Worm (Caenorhabditis elegans) whole organism, early embryonic: Measurements from ENCODE around the gene folt-1.

Experiments used
- B0310.2 ChIP-seq: sonication (generic microtip); optimal IDR thresholded peaks from 2 replicates; lab custom pipeline; 2016; ENCODE audit warnings: mild to moderate bottlenecking, missing genetic modification characterization, missing compliant biosample characterization
- F13C5.2 ChIP-seq: sonication (generic microtip); optimal IDR thresholded peaks from 2 replicates; lab custom pipeline; 2017; ENCODE audit warnings: mild to moderate bottlenecking, missing genetic modification characterization, inconsistent platforms, missing compliant biosample characterization
- aly-1 ChIP-seq: sonication (generic microtip); optimal IDR thresholded peaks from 2 replicates; lab custom pipeline; 2016; ENCODE audit warnings: missing genetic modification characterization, missing compliant biosample characterization
- ama-1 ChIP-seq: fragments of 150-350 bp; optimal IDR thresholded peaks from 2 replicates; lab custom pipeline; 2014
- ceh-13 ChIP-seq: fragments of 200-800 bp; sonication (Bioruptor generic); optimal IDR thresholded peaks from 2 replicates; lab custom pipeline; 2018; ENCODE audit warnings: mild to moderate bottlenecking, missing genetic modification characterization, missing compliant biosample characterization
- ceh-36 ChIP-seq: sonication (generic microtip); optimal IDR thresholded peaks from 2 replicates; lab custom pipeline; 2016; ENCODE audit warnings: missing genetic modification characterization, inconsistent platforms, missing compliant biosample characterization
- ets-7 ChIP-seq: sonication (generic microtip); optimal IDR thresholded peaks from 2 replicates; lab custom pipeline; 2016; ENCODE audit warnings: missing genotype, missing genetic modification characterization, missing compliant biosample characterization
- flt-1 ChIP-seq: fragments of 200-800 bp; sonication (Bioruptor generic); IDR thresholded peaks from 2 replicates; pipeline ENCODE4 v1.3.6; 2022; ENCODE audit warnings: missing genetic modification characterization, missing compliant biosample characterization
- hmbx-1 ChIP-seq: sonication (generic microtip); optimal IDR thresholded peaks from 2 replicates; lab custom pipeline; 2016; ENCODE audit warnings: mild to moderate bottlenecking, missing genetic modification characterization, missing compliant biosample characterization
- hmg-4 ChIP-seq: fragments of 200-800 bp; sonication (Bioruptor generic); optimal IDR thresholded peaks from 2 replicates; lab custom pipeline; 2018; ENCODE audit warnings: mild to moderate bottlenecking, missing genetic modification characterization, missing compliant biosample characterization
- hnd-1 ChIP-seq: sonication (generic microtip); optimal IDR thresholded peaks from 2 replicates; lab custom pipeline; 2016; ENCODE audit warnings: missing genetic modification characterization, missing compliant biosample characterization
- pes-1 ChIP-seq: fragments of 200-800 bp; sonication (Bioruptor generic); IDR thresholded peaks from 2 replicates; pipeline ENCODE4 v1.3.6; 2022; ENCODE audit warnings: missing genetic modification reagents, missing genetic modification characterization, missing compliant biosample characterization
- scrt-1 ChIP-seq: fragments of 200-800 bp; sonication (Bioruptor generic); IDR thresholded peaks from 2 replicates; pipeline ENCODE4 v1.3.6; 2022; ENCODE audit warnings: missing genetic modification characterization, missing compliant biosample characterization
- sea-1 ChIP-seq: fragments of 200-800 bp; sonication (Bioruptor generic); conservative IDR thresholded peaks from 2 replicates; pipeline ENCODE4 v1.3.6; 2022; ENCODE audit warnings: missing genetic modification characterization, missing compliant biosample characterization
- tbx-11 ChIP-seq: fragments of 200-800 bp; sonication (Bioruptor generic); IDR thresholded peaks from 2 replicates; pipeline ENCODE4 v1.3.6; 2022; ENCODE audit warnings: missing genetic modification characterization, missing compliant biosample characterization
- tbx-37 ChIP-seq: fragments of 200-800 bp; sonication (Bioruptor generic); conservative IDR thresholded peaks from 2 replicates; pipeline ENCODE4 v1.3.6; 2022; ENCODE audit warnings: missing genetic modification reagents, missing genetic modification characterization, missing compliant biosample characterization
- tra-4 ChIP-seq: sonication (generic microtip); optimal IDR thresholded peaks from 2 replicates; lab custom pipeline; 2017; ENCODE audit warnings: missing genetic modification characterization, missing compliant biosample characterization

folt-1 gene

DNA sequence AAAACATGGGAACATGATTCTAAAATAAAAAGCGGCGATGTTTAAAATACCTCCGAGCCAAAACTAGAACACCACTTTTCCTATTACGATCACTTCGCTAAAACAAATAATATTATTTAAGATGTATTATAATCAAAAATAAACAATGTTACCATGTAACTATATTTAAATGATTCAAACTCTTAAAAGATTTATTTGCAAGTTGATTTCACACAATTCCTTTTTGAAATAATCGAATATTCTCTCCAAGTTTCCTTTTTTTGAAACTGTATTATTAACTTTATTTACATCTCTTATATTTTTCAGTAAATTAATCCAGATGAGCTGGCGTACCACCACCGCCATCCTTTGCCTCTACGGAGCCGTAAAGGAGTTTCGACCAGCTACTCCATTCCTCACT lies at the start of gene folt-1:
Gene folt-1, plus strand, starts transcription at position 301 of the 400 bp plus-strand sequence.
- no peak for TF ChIP-seq scrt-1 (GFP tag; lab: Robert Waterston, UW)
- TF ChIP-seq ama-1 (lab: Kevin White, UChicago) = no peak
- TF ChIP-seq sea-1 (GFP tag; lab: Robert Waterston, UW) = no peak
- TF ChIP-seq tbx-37 (GFP tag; lab: Robert Waterston, UW) = no peak
- no peak for TF ChIP-seq tra-4 (tag; lab: Kevin White, UChicago)
- TF ChIP-seq hmg-4 (GFP tag; lab: Kevin White, UChicago) = no peak
- no peak for TF ChIP-seq tbx-11 (GFP tag; lab: Robert Waterston, UW)
- no peak for TF ChIP-seq ceh-13 (GFP tag; lab: Kevin White, UChicago)
- no peak for TF ChIP-seq ets-7
- no peak for TF ChIP-seq hmbx-1 (tag; lab: Kevin White, UChicago)
- no peak for TF ChIP-seq aly-1 (tag; lab: Kevin White, UChicago)
- TF ChIP-seq pes-1 (GFP tag; lab: Robert Waterston, UW) = no peak
- TF ChIP-seq flt-1 (GFP tag; lab: Robert Waterston, UW) = no peak
- TF ChIP-seq ceh-36 (tag; lab: Kevin White, UChicago) = no peak

- TF ChIP-seq hmbx-1 (tag; lab: Kevin White, UChicago) (no peak), hnd-1 (tag; lab: Kevin White, UChicago) (no peak), tbx-11 (GFP tag; lab: Robert Waterston, UW) (no peak), ets-7 (no peak), aly-1 (tag; lab: Kevin White, UChicago) (no peak), hmg-4 (GFP tag; lab: Kevin White, UChicago) (no peak), pes-1 (GFP tag; lab: Robert Waterston, UW) (no peak), ceh-36 (tag; lab: Kevin White, UChicago) (no peak), B0310.2 (tag; lab: Kevin White, UChicago) (no peak), flt-1 (GFP tag; lab: Robert Waterston, UW) (no peak), tbx-37 (GFP tag; lab: Robert Waterston, UW) (no peak), ama-1 (lab: Kevin White, UChicago) (no peak), ceh-13 (GFP tag; lab: Kevin White, UChicago) (no peak), F13C5.2 (tag; lab: Kevin White, UChicago) (no peak), scrt-1 (GFP tag; lab: Robert Waterston, UW) (no peak), sea-1 (GFP tag; lab: Robert Waterston, UW) (no peak), tra-4 (tag; lab: Kevin White, UChicago) (no peak)
These were observed 47.9 kb upstream of the folt-1 start, which contains the start of gene lact-8 for ce11 chrV:11093163-11094091. TSS of gene lact-8 (minus strand) at chrV:11093607.

DNA sequence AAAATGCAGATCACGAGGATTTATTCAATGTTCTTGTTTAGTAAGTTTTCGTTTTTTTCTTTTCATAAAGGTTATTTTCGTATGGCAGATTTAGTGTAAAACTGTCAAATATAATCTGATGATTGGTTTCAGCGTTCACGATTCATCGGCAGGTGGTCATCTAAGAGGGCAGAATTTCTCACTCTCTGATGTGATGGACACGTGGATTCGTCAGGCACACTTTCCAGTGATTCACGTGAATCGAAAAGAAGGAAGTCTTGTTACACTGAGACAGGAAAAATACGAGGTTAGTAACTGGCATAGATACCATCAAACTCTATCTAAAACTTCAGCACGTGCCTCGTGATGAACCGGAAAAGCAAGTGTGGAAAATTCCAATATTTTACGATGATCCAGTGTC lies 46.6 kb upstream of the folt-1 start:
- TF ChIP-seq pes-1 (GFP tag; lab: Robert Waterston, UW) = no peak
- no peak for TF ChIP-seq tbx-37 (GFP tag; lab: Robert Waterston, UW)
- no peak for TF ChIP-seq hmg-4 (GFP tag; lab: Kevin White, UChicago)
- no peak for TF ChIP-seq sea-1 (GFP tag; lab: Robert Waterston, UW)
- no peak for TF ChIP-seq F13C5.2 (tag; lab: Kevin White, UChicago)
- TF ChIP-seq B0310.2 (tag; lab: Kevin White, UChicago) = no peak
- TF ChIP-seq ceh-13 (GFP tag; lab: Kevin White, UChicago) = no peak

DNA sequence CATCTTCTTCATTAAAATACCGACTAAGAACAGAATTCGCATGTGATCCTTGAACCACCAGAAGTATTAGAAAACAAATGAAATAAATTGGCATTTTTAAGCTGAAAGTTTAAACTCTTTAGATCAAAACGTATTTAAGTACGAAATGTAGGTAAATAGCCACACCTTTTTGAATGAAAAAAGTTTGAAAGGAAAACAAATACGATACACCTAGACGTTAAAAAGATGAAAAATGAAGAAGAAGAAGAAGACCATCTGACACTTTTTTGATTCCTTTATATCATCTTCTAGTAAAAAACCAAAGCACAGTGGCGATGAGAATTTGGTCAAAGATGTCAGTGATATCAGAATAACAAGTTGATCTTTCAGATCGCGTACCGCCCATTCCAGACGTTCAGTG lies 45.4 kb upstream of the folt-1 start, which contains the start of gene Y42A5A.3:
Gene Y42A5A.3, minus strand, starts transcription at position 101 of the 400 bp plus-strand sequence.
- no peak for TF ChIP-seq hmg-4 (GFP tag; lab: Kevin White, UChicago)
- no peak for TF ChIP-seq B0310.2 (tag; lab: Kevin White, UChicago)
- TF ChIP-seq hnd-1 (tag; lab: Kevin White, UChicago) = no peak
- TF ChIP-seq tbx-37 (GFP tag; lab: Robert Waterston, UW) = no peak
- TF ChIP-seq scrt-1 (GFP tag; lab: Robert Waterston, UW) = no peak
- no peak for TF ChIP-seq F13C5.2 (tag; lab: Kevin White, UChicago)
- TF ChIP-seq flt-1 (GFP tag; lab: Robert Waterston, UW) = no peak
- no peak for TF ChIP-seq tbx-11 (GFP tag; lab: Robert Waterston, UW)
- TF ChIP-seq hmbx-1 (tag; lab: Kevin White, UChicago) = no peak
- no peak for TF ChIP-seq tra-4 (tag; lab: Kevin White, UChicago)

DNA sequence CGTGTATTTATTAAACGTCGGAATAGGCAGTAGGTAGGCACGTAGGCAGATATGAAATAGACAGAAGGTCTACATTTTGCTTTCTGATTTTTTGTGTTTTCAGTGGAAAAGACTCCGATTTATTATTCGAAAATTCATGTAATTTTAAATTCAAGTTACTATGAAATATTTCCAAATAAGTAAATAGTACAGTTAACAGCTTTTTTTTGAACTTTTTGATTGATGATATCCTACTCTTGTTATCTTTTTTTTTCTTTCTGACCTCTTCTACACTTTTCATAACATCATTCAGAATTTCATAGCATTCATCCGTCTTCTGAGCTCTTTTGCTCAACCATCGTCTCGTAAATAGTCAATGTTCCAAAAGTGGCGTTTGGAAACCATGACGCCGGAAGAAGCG lies 42.7 kb upstream of the folt-1 start, which contains the start of gene cdkl-1:
Gene cdkl-1, plus strand, starts transcription at position 301 of the 400 bp plus-strand sequence.
- no peak for TF ChIP-seq aly-1 (tag; lab: Kevin White, UChicago)
- TF ChIP-seq F13C5.2 (tag; lab: Kevin White, UChicago) = no peak
- TF ChIP-seq ama-1 (lab: Kevin White, UChicago) = no peak
- no peak for TF ChIP-seq ets-7
- no peak for TF ChIP-seq flt-1 (GFP tag; lab: Robert Waterston, UW)
- TF ChIP-seq ceh-36 (tag; lab: Kevin White, UChicago) = no peak
- no peak for TF ChIP-seq tbx-11 (GFP tag; lab: Robert Waterston, UW)
- no peak for TF ChIP-seq tbx-37 (GFP tag; lab: Robert Waterston, UW)
- no peak for TF ChIP-seq hmbx-1 (tag; lab: Kevin White, UChicago)
- TF ChIP-seq B0310.2 (tag; lab: Kevin White, UChicago) = no peak
- no peak for TF ChIP-seq hmg-4 (GFP tag; lab: Kevin White, UChicago)
- TF ChIP-seq ceh-13 (GFP tag; lab: Kevin White, UChicago) = no peak
- TF ChIP-seq pes-1 (GFP tag; lab: Robert Waterston, UW) = no peak
- TF ChIP-seq hnd-1 (tag; lab: Kevin White, UChicago) = no peak
- TF ChIP-seq tra-4 (tag; lab: Kevin White, UChicago) = no peak

DNA sequence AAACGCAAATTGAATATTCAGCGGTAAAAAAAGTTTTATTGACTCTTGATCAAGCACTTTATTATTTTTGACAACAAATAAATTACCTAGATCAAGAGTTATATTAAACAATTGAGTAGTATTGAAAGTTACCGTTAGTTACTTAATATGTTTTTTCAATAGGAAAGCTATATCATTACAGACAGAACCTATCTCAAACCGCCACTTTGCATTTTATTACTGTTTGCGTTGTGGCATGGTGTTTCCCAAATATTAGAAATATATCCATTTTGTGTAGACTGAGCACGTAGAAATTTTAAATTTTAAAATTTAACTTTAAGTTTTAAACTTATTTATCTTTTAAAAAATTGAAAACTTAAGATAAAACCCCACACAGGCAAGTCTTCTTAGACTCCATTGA lies 36.9 kb upstream of the folt-1 start:
- no peak for TF ChIP-seq tra-4 (tag; lab: Kevin White, UChicago)
- no peak for TF ChIP-seq pes-1 (GFP tag; lab: Robert Waterston, UW)
- no peak for TF ChIP-seq ceh-36 (tag; lab: Kevin White, UChicago)
- TF ChIP-seq ets-7 = no peak
